Fruit fly (Drosophila melanogaster) whole organism, embryonic: Measurements from ENCODE around the gene pnt.

Experiments used
- ATbp ChIP-seq: fragments of 200-800 bp; sonication (Bioruptor generic); optimal IDR thresholded peaks from 2 replicates; lab custom pipeline; 2017; ENCODE audit warnings: missing biosample characterization, mild to moderate bottlenecking, missing genetic modification characterization, missing genetic modification reagents
- Awh ChIP-seq: fragments of 200-800 bp; sonication (Bioruptor generic); IDR thresholded peaks from 2 replicates; pipeline ENCODE4, ENCODE4 v1.3.6; 2022; ENCODE audit warnings: missing biosample characterization, missing genetic modification characterization
- B-H2 ChIP-seq: fragments of 200-800 bp; sonication (Bioruptor generic); optimal IDR thresholded peaks from 2 replicates; lab custom pipeline; 2018; ENCODE audit warnings: missing biosample characterization, mild to moderate bottlenecking, missing genetic modification characterization
- CG10209 ChIP-seq: fragments of 200-800 bp; sonication (Bioruptor generic); optimal IDR thresholded peaks from 3 replicates; lab custom pipeline; 2017; ENCODE audit warnings: missing biosample characterization, mild to moderate bottlenecking, missing genetic modification characterization, missing genetic modification reagents
- CG10366 ChIP-seq: fragments of 200-800 bp; sonication (Bioruptor generic); IDR thresholded peaks from 2 replicates; pipeline ENCODE4 v1.3.6; 2022; ENCODE audit warnings: missing biosample characterization, missing genetic modification characterization
- CG11247 ChIP-seq: fragments of 200-800 bp; sonication (Bioruptor generic); IDR thresholded peaks from 2 replicates; pipeline ENCODE4 v1.3.6; 2022; ENCODE audit warnings: missing biosample characterization, missing genetic modification characterization
- CG11398 ChIP-seq: fragments of 200-800 bp; sonication (Bioruptor generic); optimal IDR thresholded peaks from 2 replicates; lab custom pipeline; 2016; ENCODE audit warnings: missing biosample characterization, missing genetic modification characterization
- CG11695 ChIP-seq: fragments of 200-800 bp; sonication (Bioruptor generic); IDR thresholded peaks from 3 replicates; pipeline ENCODE4 v1.3.6; 2022; ENCODE audit warnings: missing biosample characterization, missing genetic modification characterization
- CG12659 ChIP-seq: fragments of 200-800 bp; sonication (Bioruptor generic); optimal IDR thresholded peaks from 3 replicates; lab custom pipeline; 2017; ENCODE audit warnings: mild to moderate bottlenecking, missing biosample characterization, missing genetic modification reagents, missing genetic modification characterization
- CG13424 ChIP-seq: fragments of 200-800 bp; sonication (Bioruptor generic); optimal IDR thresholded peaks from 2 replicates; lab custom pipeline; 2019; ENCODE audit warnings: missing biosample characterization, mild to moderate bottlenecking, missing genetic modification characterization, moderate library complexity
- CG15601 ChIP-seq: fragments of 200-800 bp; sonication (Bioruptor generic); optimal IDR thresholded peaks from 3 replicates; lab custom pipeline; 2019; ENCODE audit warnings: missing biosample characterization, mild to moderate bottlenecking, missing genetic modification characterization, moderate library complexity
- CG2116 ChIP-seq: fragments of 200-800 bp; sonication (Bioruptor generic); optimal IDR thresholded peaks from 3 replicates; lab custom pipeline; 2018; ENCODE audit warnings: missing biosample characterization, mild to moderate bottlenecking, missing genetic modification characterization
- CG2678 ChIP-seq: fragments of 200-800 bp; sonication (Bioruptor generic); optimal IDR thresholded peaks from 3 replicates; lab custom pipeline; 2019; ENCODE audit warnings: missing biosample characterization, mild to moderate bottlenecking, missing genetic modification characterization, moderate library complexity
- CG3065 ChIP-seq: fragments of 200-800 bp; sonication (Bioruptor generic); optimal IDR thresholded peaks from 2 replicates; lab custom pipeline; 2016; ENCODE audit warnings: missing biosample characterization, missing genetic modification characterization
- CG31365 ChIP-seq: fragments of 200-800 bp; sonication (Bioruptor generic); optimal IDR thresholded peaks from 2 replicates; lab custom pipeline; 2018; ENCODE audit warnings: missing biosample characterization, mild to moderate bottlenecking, missing genetic modification characterization
- CG34422 ChIP-seq: fragments of 200-800 bp; sonication (Bioruptor generic); IDR thresholded peaks from 3 replicates; pipeline ENCODE4 v1.3.6; 2022; ENCODE audit warnings: missing biosample characterization, missing genetic modification characterization
- CG4328 ChIP-seq: fragments of 200-800 bp; sonication (Bioruptor generic); optimal IDR thresholded peaks from 3 replicates; lab custom pipeline; 2017; ENCODE audit warnings: missing biosample characterization, missing genetic modification reagents, missing genetic modification characterization
- CG4820 ChIP-seq: fragments of 200-800 bp; sonication (Bioruptor generic); optimal IDR thresholded peaks from 3 replicates; lab custom pipeline; 2016; ENCODE audit warnings: missing biosample characterization, missing genetic modification characterization
- CG6854 ChIP-seq: fragments of 200-800 bp; sonication (Bioruptor generic); optimal IDR thresholded peaks from 3 replicates; lab custom pipeline; 2017; ENCODE audit warnings: missing biosample characterization, mild to moderate bottlenecking, missing genetic modification characterization
- CG8290 ChIP-seq, 3 experiments: fragments of 200-800 bp; sonication (Bioruptor generic); optimal IDR thresholded peaks; 2 replicates each; lab custom pipeline; 2016 to 2019; ENCODE audit warnings: missing biosample characterization in 3 of 3, missing genetic modification characterization in 3 of 3, mild to moderate bottlenecking in 2 of 3, moderate library complexity in 1 of 3
- CG8924 ChIP-seq: fragments of 200-800 bp; optimal IDR thresholded peaks from 3 replicates; lab custom pipeline; 2019; ENCODE audit warnings: missing biosample characterization, mild to moderate bottlenecking, missing genetic modification characterization, moderate library complexity
- CG8944 ChIP-seq: fragments of 200-800 bp; sonication (Bioruptor generic); optimal IDR thresholded peaks from 3 replicates; lab custom pipeline; 2016; ENCODE audit warnings: missing biosample characterization, missing genetic modification characterization
- Camta ChIP-seq: fragments of 200-800 bp; sonication (Bioruptor generic); optimal IDR thresholded peaks from 2 replicates; lab custom pipeline; 2016; ENCODE audit warnings: missing biosample characterization, missing genetic modification characterization
- Fer1 ChIP-seq: fragments of 200-800 bp; sonication (Bioruptor generic); optimal IDR thresholded peaks from 2 replicates; lab custom pipeline; 2017; ENCODE audit warnings: missing biosample characterization, mild to moderate bottlenecking, missing genetic modification characterization
- Hey ChIP-seq: fragments of 200-800 bp; sonication (Bioruptor generic); optimal IDR thresholded peaks from 3 replicates; lab custom pipeline; 2018; ENCODE audit warnings: missing biosample characterization, mild to moderate bottlenecking, missing genetic modification characterization
- Hmr ChIP-seq: fragments of 200-800 bp; sonication (Bioruptor generic); optimal IDR thresholded peaks from 3 replicates; lab custom pipeline; 2017; ENCODE audit warnings: mild to moderate bottlenecking, missing biosample characterization, missing genetic modification reagents, missing genetic modification characterization
- Med ChIP-seq: fragments of 200-800 bp; sonication (Bioruptor generic); peaks from one replicate; lab custom pipeline; 2016; ENCODE audit warnings: missing biosample characterization, missing genetic modification characterization, mild to moderate bottlenecking, inconsistent platforms, moderate library complexity
- Mrtf ChIP-seq: fragments of 200-800 bp; sonication (Bioruptor generic); IDR thresholded peaks from 3 replicates; pipeline ENCODE4 v1.3.6; 2022; ENCODE audit warnings: missing biosample characterization, missing genetic modification characterization
- Stat92E ChIP-seq, 3 experiments: fragments of >200 bp in 2 of 3; fragments of 200-800 bp in 1 of 3; sonication (Bioruptor generic) in 1 of 3; optimal IDR thresholded peaks; 2 replicates each; lab custom pipeline; 2017 to 2019; ENCODE audit warnings: missing biosample characterization in 3 of 3, missing genetic modification characterization in 3 of 3, mild to moderate bottlenecking in 1 of 3, moderate library complexity in 1 of 3
- Trl ChIP-seq, 3 experiments: fragments of >200 bp in 2 of 3; fragments of 200-800 bp in 1 of 3; sonication (Bioruptor generic) in 1 of 3; optimal IDR thresholded peaks; 2 replicates in 1 of 3; 3 replicates in 2 of 3; lab custom pipeline; 2016 to 2017; ENCODE audit warnings: missing biosample characterization in 1 of 3, missing genetic modification characterization in 1 of 3
- bsh ChIP-seq, 2 experiments: fragments of 200-800 bp; sonication (Bioruptor generic); optimal IDR thresholded peaks; 2 replicates each; lab custom pipeline; 2017 to 2018; ENCODE audit warnings: mild to moderate bottlenecking in 2 of 2, missing biosample characterization in 2 of 2, missing genetic modification characterization in 2 of 2, moderate library complexity in 1 of 2
- ci ChIP-seq: fragments of 200-800 bp; sonication (Bioruptor generic); IDR thresholded peaks from 3 replicates; pipeline ENCODE4 v1.3.6; 2022; ENCODE audit warnings: missing biosample characterization, missing genetic modification characterization
- cwo ChIP-seq: fragments of 200-800 bp; sonication (Bioruptor generic); optimal IDR thresholded peaks from 3 replicates; lab custom pipeline; 2017; ENCODE audit warnings: missing biosample characterization, missing genetic modification characterization, mild to moderate bottlenecking, moderate library complexity, missing genetic modification reagents
- fd64A ChIP-seq: fragments of 200-800 bp; sonication (Bioruptor generic); optimal IDR thresholded peaks from 3 replicates; lab custom pipeline; 2018; ENCODE audit warnings: missing biosample characterization, mild to moderate bottlenecking, missing genetic modification characterization
- gce ChIP-seq: fragments of 200-800 bp; sonication (Bioruptor generic); IDR thresholded peaks from 3 replicates; pipeline ENCODE4 v1.3.6; 2022; ENCODE audit warnings: missing biosample characterization, missing genetic modification characterization
- gsb ChIP-seq: fragments of 200-800 bp; sonication (Bioruptor generic); IDR thresholded peaks from 2 replicates; pipeline ENCODE4 v1.3.6; 2022; ENCODE audit warnings: missing biosample characterization, missing genetic modification characterization
- lab ChIP-seq: fragments of 200-800 bp; sonication (Bioruptor generic); optimal IDR thresholded peaks from 3 replicates; lab custom pipeline; 2017; ENCODE audit warnings: missing biosample characterization, missing genetic modification characterization, mild to moderate bottlenecking, moderate library complexity, missing genetic modification reagents
- luna ChIP-seq: fragments of 200-800 bp; sonication (Bioruptor generic); optimal IDR thresholded peaks from 2 replicates; lab custom pipeline; 2016; ENCODE audit warnings: missing biosample characterization, missing genetic modification characterization
- mirr ChIP-seq: fragments of 200-800 bp; sonication (Bioruptor generic); optimal IDR thresholded peaks from 3 replicates; lab custom pipeline; 2018; ENCODE audit warnings: missing biosample characterization, mild to moderate bottlenecking, missing genetic modification characterization
- nerfin-1 ChIP-seq: fragments of 200-800 bp; sonication (Bioruptor generic); optimal IDR thresholded peaks from 3 replicates; lab custom pipeline; 2019; ENCODE audit warnings: missing biosample characterization, mild to moderate bottlenecking, missing genetic modification characterization, moderate library complexity
- odd ChIP-seq: fragments of 200-800 bp; sonication (Bioruptor generic); optimal IDR thresholded peaks from 2 replicates; lab custom pipeline; 2017; ENCODE audit warnings: missing biosample characterization, mild to moderate bottlenecking, missing genetic modification characterization
- row ChIP-seq: fragments of 200-800 bp; sonication (Bioruptor generic); IDR thresholded peaks from 3 replicates; pipeline ENCODE4 v1.3.6; 2022; ENCODE audit warnings: missing biosample characterization, missing genetic modification characterization
- schlank ChIP-seq: fragments of 200-800 bp; sonication (Bioruptor generic); optimal IDR thresholded peaks from 2 replicates; lab custom pipeline; 2018; ENCODE audit warnings: missing biosample characterization, mild to moderate bottlenecking, missing genetic modification characterization
- zen ChIP-seq: fragments of 200-800 bp; sonication (Bioruptor generic); optimal IDR thresholded peaks from 3 replicates; lab custom pipeline; 2018; ENCODE audit warnings: missing biosample characterization, mild to moderate bottlenecking, missing genetic modification characterization, moderate library complexity

The pnt gene

dm6 chr3R:23284256-23284655, 61.7 kb downstream of the pnt start (continued):
- 0 out of 3 replicates have a peak, but pooled peaks have one; percentile 14 for TF ChIP-seq CG11695
- peak; percentile 10 for TF ChIP-seq fd64A (GFP tag; lab: Kevin White, UChicago)
- TF ChIP-seq gce (GFP tag; lab: Robert Waterston, UW), result 0 out of 3 replicates have a peak, but pooled peaks have one; percentile 37
- peak; percentile 36 for TF ChIP-seq B-H2 (GFP tag; lab: Kevin White, UChicago)
- no peak for TF ChIP-seq gsb
- peak; percentile 84 for TF ChIP-seq mirr (GFP tag; lab: Kevin White, UChicago)
- no peak for TF ChIP-seq Mrtf (GFP tag; lab: Robert Waterston, UW)
- no peak for TF ChIP-seq CG8944 (GFP tag; lab: Kevin White, UChicago)
- peak; percentile 9 for TF ChIP-seq CG10209 (GFP tag; lab: Kevin White, UChicago)
- TF ChIP-seq odd (GFP tag; lab: Kevin White, UChicago), result peak; percentile 74
- TF ChIP-seq row, result no peak
- peak; percentile 13 for TF ChIP-seq CG12659 (GFP tag; lab: Kevin White, UChicago)
- no peak for TF ChIP-seq CG10366 (GFP tag; lab: Robert Waterston, UW)
- no peak for TF ChIP-seq CG34422 (GFP tag; lab: Robert Waterston, UW)
- peak; percentile 62 for TF ChIP-seq CG2678
- TF ChIP-seq Hey (tag; lab: Kevin White, UChicago), result no peak
- TF ChIP-seq Awh, result peak; percentile 35; the same call in 1 of the 2 replicates
- no peak for TF ChIP-seq Stat92E (GFP tag; optimal IDR thresholded peaks at IDR 0.05; lab: Kevin White, UChicago)
- TF ChIP-seq ATbp, result peak; percentile 58
- TF ChIP-seq luna, result no peak
- peak; percentile 32; the same call in 1 of the 3 replicates for TF ChIP-seq ci (GFP tag; lab: Robert Waterston, UW)
- TF ChIP-seq CG4328 (GFP tag; lab: Kevin White, UChicago), result peak; percentile 10
- TF ChIP-seq CG4820 (GFP tag; lab: Kevin White, UChicago), result no peak
- TF ChIP-seq Hmr (GFP tag; lab: Kevin White, UChicago), result peak; percentile 50
- no peak for TF ChIP-seq CG2116 (GFP tag; lab: Kevin White, UChicago)
- TF ChIP-seq Trl (optimal IDR thresholded peaks at IDR 0.05; lab: Kevin White, UChicago), result no peak
- no peak for TF ChIP-seq Trl (GFP tag; optimal IDR thresholded peaks at IDR 0.05; lab: Kevin White, UChicago)
- peak; percentile 38 for TF ChIP-seq CG13424 (tag; lab: Kevin White, UChicago)
- peak; percentile 26 for TF ChIP-seq nerfin-1 (tag; lab: Kevin White, UChicago)
- TF ChIP-seq zen, result no peak
- TF ChIP-seq CG3065 (GFP tag; lab: Kevin White, UChicago), result no peak
- peak; percentile 36 for TF ChIP-seq CG6854 (GFP tag; lab: Kevin White, UChicago)
- TF ChIP-seq schlank (tag; lab: Kevin White, UChicago), result peak; percentile 57
- no peak for TF ChIP-seq CG11247 (GFP tag; lab: Robert Waterston, UW)
- no peak for TF ChIP-seq CG11398 (GFP tag; lab: Kevin White, UChicago)
- TF ChIP-seq Fer1 (GFP tag; lab: Kevin White, UChicago), result peak; percentile 74
- peak; percentile 35 for TF ChIP-seq cwo (GFP tag; lab: Kevin White, UChicago)
- peak; percentile 32 for TF ChIP-seq CG31365 (tag; lab: Kevin White, UChicago)
- TF ChIP-seq CG15601 (tag; lab: Kevin White, UChicago), result peak; percentile 43
- TF ChIP-seq bsh (GFP tag; optimal IDR thresholded peaks at IDR 0.05; lab: Kevin White, UChicago), result peak in 1 of 2 experiments; percentile 8

dm6 chr3R:23283702-23284101, 62.3 kb downstream of the pnt start, which contains the start of gene CG6763:
Gene CG6763 (plus strand): TSS chr3R:23284002.
- TF ChIP-seq CG8290 (GFP tag; optimal IDR thresholded peaks at IDR 0.05; lab: Kevin White, UChicago) (no peak), CG8290 (tag; optimal IDR thresholded peaks at IDR 0.05; lab: Kevin White, UChicago) (peak in 1 of 2 experiments; percentile 42), Camta (no peak), CG8924 (tag; lab: Kevin White, UChicago) (no peak), Med (GFP tag; lab: Kevin White, UChicago) (peak; percentile 39), lab (GFP tag; lab: Kevin White, UChicago) (peak; percentile 11)
